Fruit fly (Drosophila melanogaster): ENCODE data around the gene Ilp8.

Ilp8 gene

dm6 chr3L:16986062-16987013 lies 45.5 kb downstream of the Ilp8 start (continued):
- TF ChIP-seq esn (GFP tag; optimal IDR thresholded peaks at IDR 0.05) (peak; percentile 88), CG34406 (GFP tag; optimal IDR thresholded peaks at IDR 0.05) (peak; percentile 77), cyc (GFP tag; optimal IDR thresholded peaks at IDR 0.05) (peak; percentile 64), Hr38 (GFP tag; optimal IDR thresholded peaks at IDR 0.05) (no peak), salr (GFP tag; optimal IDR thresholded peaks at IDR 0.05) (peak; percentile 51 to 95), dsx (GFP tag; optimal IDR thresholded peaks at IDR 0.05; ENCODE audit: poor library complexity, severe bottlenecking) (peak; percentile 52), ss (GFP tag; optimal IDR thresholded peaks at IDR 0.05) (peak; percentile 63 to 71), fkh (GFP tag; optimal IDR thresholded peaks at IDR 0.05) (no peak), Smox (GFP tag; optimal IDR thresholded peaks at IDR 0.05) (peak; percentile 81), Eip78C (GFP tag) (peak; percentile 97), eg (GFP tag; IDR thresholded peaks at IDR 0.05) (peak; percentile 84), topi (GFP tag; optimal IDR thresholded peaks at IDR 0.05) (peak; percentile 84), CG6163 (GFP tag; IDR thresholded peaks at IDR 0.05) (peak; percentile 80), net (GFP tag; optimal IDR thresholded peaks at IDR 0.05) (peak; percentile 89), fd59A (GFP tag; optimal IDR thresholded peaks at IDR 0.05) (peak; percentile 75), CG6808 (GFP tag; optimal IDR thresholded peaks at IDR 0.05) (peak; percentile 86)

- TF ChIP-seq Blimp-1 (GFP tag; optimal IDR thresholded peaks at IDR 0.05): peak; percentile 96
- no peak for TF ChIP-seq CG1621 (tag; optimal IDR thresholded peaks at IDR 0.05)
- TF ChIP-seq CG15336 (GFP tag; IDR thresholded peaks at IDR 0.05): no peak
- TF ChIP-seq Ets21C (GFP tag; optimal IDR thresholded peaks at IDR 0.05): no peak
- no peak for TF ChIP-seq dsx (GFP tag; optimal IDR thresholded peaks at IDR 0.05; ENCODE audit: poor library complexity, severe bottlenecking)
- TF ChIP-seq fkh (GFP tag; optimal IDR thresholded peaks at IDR 0.05): peak; percentile 40
These were observed 46.3 kb downstream of the Ilp8 start for dm6 chr3L:16985578-16985977.

- TF ChIP-seq CG8632 (GFP tag; optimal IDR thresholded peaks at IDR 0.05) (no peak), CG10669 (GFP tag; optimal IDR thresholded peaks at IDR 0.05) (no peak), Lpt (GFP tag; optimal IDR thresholded peaks at IDR 0.05) (no peak), Eip93F (GFP tag; optimal IDR thresholded peaks at IDR 0.05) (peak; percentile 2), ss (GFP tag; optimal IDR thresholded peaks at IDR 0.05) (no peak), achi (GFP tag; optimal IDR thresholded peaks at IDR 0.05) (no peak), CG6792 (GFP tag; optimal IDR thresholded peaks at IDR 0.05) (peak; percentile 0)
These were observed 47.0 kb downstream of the Ilp8 start for dm6 chr3L:16984813-16985387.

dm6 chr3L:16984042-16984441 lies 47.8 kb downstream of the Ilp8 start:
- peak; percentile 84 for TF ChIP-seq svp (GFP tag)
- TF ChIP-seq Eip93F (GFP tag; optimal IDR thresholded peaks at IDR 0.05): peak; percentile 37
- TF ChIP-seq vri (GFP tag; optimal IDR thresholded peaks at IDR 0.05): peak; percentile 91
- peak; percentile 43 for TF ChIP-seq Eip78C (GFP tag)
- TF ChIP-seq CG11902 (GFP tag; optimal IDR thresholded peaks at IDR 0.05): no peak
- no peak for TF ChIP-seq Met (GFP tag; optimal IDR thresholded peaks at IDR 0.05)
- TF ChIP-seq lz (GFP tag; optimal IDR thresholded peaks at IDR 0.05): no peak
- TF ChIP-seq CG3032 (tag; optimal IDR thresholded peaks at IDR 0.05): no peak

Measured in whole organism, prepupa.